Worm (Caenorhabditis elegans): ENCODE measurements around the gene K08F9.3.

- no peak for TF ChIP-seq nhr-28 (tag; optimal IDR thresholded peaks at IDR 0.05)
- TF ChIP-seq pha-4 (tag; optimal IDR thresholded peaks at IDR 0.05): no peak
- no peak for TF ChIP-seq snpc-4 (tag; optimal IDR thresholded peaks at IDR 0.05)
Observed at ce11 chrV:15184097-15185040, 44.0 kb downstream of the K08F9.3 start, which contains the start of gene Y75B12B.1.
